Worm (Caenorhabditis elegans) whole organism, L4 larva: ENCODE data around the gene chil-21.
A peak's percentile ranks its signal among the peaks of the same experiment; 100 is the strongest.

Experiments
- D1046.2 ChIP-seq: fragments of 200-800 bp; sonication (Bioruptor generic); IDR thresholded peaks from 2 replicates; pipeline ENCODE4 v1.3.6; 2022; ENCODE audit warnings: missing genetic modification characterization, missing compliant biosample characterization
- T26A8.4 ChIP-seq: fragments of 200-800 bp; sonication (Bioruptor generic); IDR thresholded peaks from 2 replicates; pipeline ENCODE4 v1.3.6; 2022; ENCODE audit warnings: missing genetic modification characterization, missing compliant biosample characterization
- Y105C5A.15 ChIP-seq: fragments of 200-800 bp; sonication (Bioruptor generic); IDR thresholded peaks from 2 replicates; pipeline ENCODE4 v1.3.6; 2022; ENCODE audit warnings: missing genetic modification characterization, missing compliant biosample characterization
- Y5F2A.4 ChIP-seq: fragments of 200-800 bp; sonication (Bioruptor generic); optimal IDR thresholded peaks from 2 replicates; lab custom pipeline; 2018; ENCODE audit warnings: mild to moderate bottlenecking, missing genetic modification characterization, missing compliant biosample characterization
- ZK337.2 ChIP-seq: fragments of 200-800 bp; sonication (Bioruptor generic); IDR thresholded peaks from 2 replicates; pipeline ENCODE4 v1.3.6; 2022; ENCODE audit warnings: missing genetic modification reagents, missing genetic modification characterization, missing compliant biosample characterization
- aly-2 ChIP-seq: sonication (generic microtip); optimal IDR thresholded peaks from 2 replicates; lab custom pipeline; 2018; ENCODE audit warnings: missing biosample characterization, missing genetic modification characterization
- ama-1 ChIP-seq: fragments of 150-350 bp; optimal IDR thresholded peaks from 2 replicates; lab custom pipeline; 2014; ENCODE audit warnings: inconsistent platforms, mixed read lengths
- attf-4 ChIP-seq: sonication (generic microtip); optimal IDR thresholded peaks from 3 replicates; lab custom pipeline; 2017; ENCODE audit warnings: missing biosample characterization, missing genetic modification characterization
- ceh-20 ChIP-seq: fragments of 200-800 bp; sonication (Bioruptor generic); IDR thresholded peaks from 2 replicates; pipeline ENCODE4 v1.3.6; 2022; ENCODE audit warnings: missing genetic modification reagents, missing genetic modification characterization, missing compliant biosample characterization
- ctbp-1 ChIP-seq: fragments of 200-800 bp; sonication (Bioruptor generic); IDR thresholded peaks from 2 replicates; pipeline ENCODE4 v1.3.6; 2022; ENCODE audit warnings: missing genetic modification reagents, missing genetic modification characterization, missing compliant biosample characterization
- daf-16 ChIP-seq, 3 experiments: sonication (generic microtip); optimal IDR thresholded peaks; 2 replicates each; lab custom pipeline; 2016 to 2017; ENCODE audit warnings: missing genetic modification characterization in 3 of 3, missing genetic modification reagents in 3 of 3, mild to moderate bottlenecking in 2 of 3, missing compliant biosample characterization in 2 of 3, missing biosample characterization in 1 of 3, moderate library complexity in 1 of 3
- dmd-6 ChIP-seq: fragments of 200-800 bp; sonication (Bioruptor generic); IDR thresholded peaks from 2 replicates; pipeline ENCODE4 v1.3.6; 2022; ENCODE audit warnings: missing genetic modification reagents, missing genetic modification characterization, missing compliant biosample characterization
- dmd-8 ChIP-seq: fragments of 200-800 bp; sonication (Bioruptor generic); IDR thresholded peaks from 2 replicates; pipeline ENCODE4 v1.3.6; 2022; ENCODE audit warnings: missing genetic modification characterization, missing compliant biosample characterization
- dve-1 ChIP-seq: sonication (generic microtip); optimal IDR thresholded peaks from 2 replicates; lab custom pipeline; 2017; ENCODE audit warnings: antibody characterized with exemption, mild to moderate bottlenecking, missing genetic modification characterization, missing compliant biosample characterization; ENCODE audit not compliant: insufficient read depth
- egl-27 ChIP-seq: sonication (generic microtip); optimal IDR thresholded peaks from 3 replicates; lab custom pipeline; 2017; ENCODE audit warnings: missing biosample characterization, missing genetic modification reagents, missing genetic modification characterization
- fkh-10 ChIP-seq: fragments of 150-350 bp; optimal IDR thresholded peaks from 2 replicates; lab custom pipeline; 2014; ENCODE audit warnings: missing biosample characterization, missing genetic modification reagents, missing genetic modification characterization
- hif-1 ChIP-seq, 2 experiments: sonication (generic microtip); optimal IDR thresholded peaks; 2 replicates each; lab custom pipeline; 2016 to 2017; ENCODE audit warnings: missing compliant biosample characterization in 2 of 2, missing genetic modification characterization in 2 of 2, missing genetic modification reagents in 2 of 2, missing genotype in 2 of 2, mild to moderate bottlenecking in 1 of 2
- hlh-11 ChIP-seq: fragments of 200-800 bp; sonication (Bioruptor generic); optimal IDR thresholded peaks from 2 replicates; lab custom pipeline; 2018; ENCODE audit warnings: mild to moderate bottlenecking, missing genetic modification characterization, missing compliant biosample characterization
- jun-1 ChIP-seq: fragments of 150-350 bp; optimal IDR thresholded peaks from 2 replicates; lab custom pipeline; 2014; ENCODE audit warnings: missing biosample characterization, missing genetic modification reagents, missing genetic modification characterization
- lim-7 ChIP-seq: fragments of 200-800 bp; sonication (Bioruptor generic); IDR thresholded peaks from 2 replicates; pipeline ENCODE4 v1.3.6; 2022; ENCODE audit warnings: missing genetic modification characterization, missing compliant biosample characterization
- lin-1 ChIP-seq: fragments of 200-800 bp; sonication (Bioruptor generic); IDR thresholded peaks from 2 replicates; pipeline ENCODE4 v1.3.6; 2022; ENCODE audit warnings: missing genetic modification reagents, missing genetic modification characterization, missing compliant biosample characterization
- lin-13 ChIP-seq: fragments of 150-350 bp; optimal IDR thresholded peaks from 2 replicates; lab custom pipeline; 2014; ENCODE audit warnings: missing biosample characterization, missing genetic modification reagents, missing genetic modification characterization
- lin-15B ChIP-seq: fragments of 150-350 bp; sonication (generic microtip); optimal IDR thresholded peaks from 3 replicates; lab custom pipeline; 2014; ENCODE audit warnings: missing biosample characterization, missing genetic modification characterization
- lin-38 ChIP-seq: fragments of 200-800 bp; sonication (Bioruptor generic); IDR thresholded peaks from 2 replicates; pipeline ENCODE4 v1.3.6; 2022; ENCODE audit warnings: missing genetic modification reagents, missing genetic modification characterization, missing compliant biosample characterization
- madf-5 ChIP-seq, 2 experiments: fragments of 200-800 bp; sonication (Bioruptor generic); IDR thresholded peaks; 2 replicates each; pipeline ENCODE4 v1.3.6; 2022; ENCODE audit warnings: missing compliant biosample characterization in 2 of 2, missing genetic modification characterization in 2 of 2
- mdl-1 ChIP-seq, 2 experiments: fragments of 150-350 bp in 1 of 2; sonication (generic microtip) in 1 of 2; optimal IDR thresholded peaks; 2 replicates each; lab custom pipeline; 2014 to 2017; ENCODE audit warnings: missing biosample characterization in 2 of 2, missing genetic modification characterization in 2 of 2
- mdt-29 ChIP-seq: fragments of 200-800 bp; sonication (Bioruptor generic); IDR thresholded peaks from 2 replicates; pipeline ENCODE4 v1.3.6; 2022; ENCODE audit warnings: missing genetic modification reagents, missing genetic modification characterization, missing compliant biosample characterization
- mes-2 ChIP-seq: sonication (generic microtip); optimal IDR thresholded peaks from 2 replicates; lab custom pipeline; 2016; ENCODE audit warnings: missing genotype, mild to moderate bottlenecking, missing genetic modification characterization, missing compliant biosample characterization; ENCODE audit not compliant: poor library complexity, severe bottlenecking
- mxl-2 ChIP-seq: fragments of 200-800 bp; sonication (Bioruptor generic); conservative IDR thresholded peaks from 2 replicates; pipeline ENCODE4 v1.3.6; 2022; ENCODE audit warnings: missing genetic modification reagents, missing genetic modification characterization, missing compliant biosample characterization
- mxl-3 ChIP-seq: fragments of 200-800 bp; sonication (Bioruptor generic); optimal IDR thresholded peaks from 2 replicates; lab custom pipeline; 2018; ENCODE audit warnings: mild to moderate bottlenecking, missing genetic modification characterization, missing compliant biosample characterization
- nhr-10 ChIP-seq: fragments of 150-350 bp; optimal IDR thresholded peaks from 2 replicates; lab custom pipeline; 2014; ENCODE audit warnings: missing biosample characterization, missing genetic modification characterization
- nhr-102 ChIP-seq: sonication (generic microtip); optimal IDR thresholded peaks from 2 replicates; lab custom pipeline; 2016; ENCODE audit warnings: mild to moderate bottlenecking, missing genetic modification characterization, moderate library complexity, missing compliant biosample characterization
- nhr-25 ChIP-seq: sonication (generic microtip); optimal IDR thresholded peaks from 2 replicates; lab custom pipeline; 2017; ENCODE audit warnings: missing genetic modification characterization, mild to moderate bottlenecking, missing compliant biosample characterization, antibody characterized with exemption, moderate library complexity, borderline replicate concordance; ENCODE audit not compliant: insufficient read depth
- nhr-41 ChIP-seq: fragments of 200-800 bp; sonication (Bioruptor generic); IDR thresholded peaks from 2 replicates; pipeline ENCODE4 v1.3.6; 2022; ENCODE audit warnings: missing genetic modification reagents, missing genetic modification characterization, missing compliant biosample characterization
- nhr-48 ChIP-seq: sonication (generic microtip); optimal IDR thresholded peaks from 2 replicates; lab custom pipeline; 2016; ENCODE audit warnings: mild to moderate bottlenecking, missing genetic modification characterization, missing compliant biosample characterization
- nhr-6 ChIP-seq: fragments of 150-350 bp; optimal IDR thresholded peaks from 2 replicates; lab custom pipeline; 2014; ENCODE audit warnings: missing biosample characterization, missing genetic modification characterization
- pha-4 ChIP-seq, 2 experiments: fragments of 150-350 bp in 1 of 2; fragments of 200-800 bp in 1 of 2; sonication (Bioruptor generic) in 1 of 2; IDR thresholded peaks in 1 of 2; optimal IDR thresholded peaks in 1 of 2; 2 replicates each; pipeline versions ENCODE4 v1.3.6 to Lab custom; 2014 to 2022; ENCODE audit warnings: missing genetic modification characterization in 2 of 2, missing genetic modification reagents in 2 of 2, missing biosample characterization in 1 of 2, missing compliant biosample characterization in 1 of 2
- skn-1 ChIP-seq: fragments of 150-350 bp; optimal IDR thresholded peaks from 2 replicates; lab custom pipeline; 2014; ENCODE audit warnings: missing biosample characterization, missing genetic modification characterization
- snpc-1.2 ChIP-seq: fragments of 200-800 bp; sonication (Bioruptor generic); IDR thresholded peaks from 2 replicates; pipeline ENCODE4 v1.3.6; 2022; ENCODE audit warnings: missing genetic modification reagents, missing genetic modification characterization, missing compliant biosample characterization
- spr-1 ChIP-seq: sonication (generic microtip); optimal IDR thresholded peaks from 2 replicates; lab custom pipeline; 2016; ENCODE audit warnings: mild to moderate bottlenecking, missing genetic modification characterization, missing compliant biosample characterization
- spr-3 ChIP-seq: fragments of 200-800 bp; sonication (Bioruptor generic); optimal IDR thresholded peaks from 2 replicates; lab custom pipeline; 2018; ENCODE audit warnings: mild to moderate bottlenecking, missing genetic modification characterization, missing compliant biosample characterization
- tra-1 ChIP-seq: fragments of 200-800 bp; sonication (Bioruptor generic); IDR thresholded peaks from 2 replicates; pipeline ENCODE4 v1.3.6; 2022; ENCODE audit warnings: missing genetic modification reagents, missing genetic modification characterization, missing compliant biosample characterization
- unc-39 ChIP-seq: sonication (generic microtip); optimal IDR thresholded peaks from 2 replicates; lab custom pipeline; 2017; ENCODE audit warnings: missing biosample characterization, missing genetic modification characterization
- unc-62 ChIP-seq, 3 experiments: fragments of 150-350 bp in 1 of 3; sonication (generic microtip); optimal IDR thresholded peaks in 2 of 3; peaks in 1 of 3; 1 replicate in 1 of 3; 2 replicates in 2 of 3; lab custom pipeline; 2014 to 2017; ENCODE audit warnings: missing biosample characterization in 3 of 3, missing genetic modification characterization in 3 of 3, missing genetic modification reagents in 3 of 3, missing genotype in 1 of 3
- vab-7 ChIP-seq: fragments of 200-800 bp; sonication (Bioruptor generic); IDR thresholded peaks from 2 replicates; pipeline ENCODE4 v1.3.6; 2022; ENCODE audit warnings: missing genetic modification reagents, missing genetic modification characterization, missing compliant biosample characterization
- zip-11 ChIP-seq: fragments of 200-800 bp; sonication (Bioruptor generic); IDR thresholded peaks from 2 replicates; pipeline ENCODE4 v1.3.6; 2022; ENCODE audit warnings: missing genetic modification characterization, missing compliant biosample characterization
- zip-2 ChIP-seq: fragments of 150-350 bp; optimal IDR thresholded peaks from 2 replicates; lab custom pipeline; 2014; ENCODE audit warnings: missing biosample characterization, missing genetic modification characterization

Gene chil-21

DNA sequence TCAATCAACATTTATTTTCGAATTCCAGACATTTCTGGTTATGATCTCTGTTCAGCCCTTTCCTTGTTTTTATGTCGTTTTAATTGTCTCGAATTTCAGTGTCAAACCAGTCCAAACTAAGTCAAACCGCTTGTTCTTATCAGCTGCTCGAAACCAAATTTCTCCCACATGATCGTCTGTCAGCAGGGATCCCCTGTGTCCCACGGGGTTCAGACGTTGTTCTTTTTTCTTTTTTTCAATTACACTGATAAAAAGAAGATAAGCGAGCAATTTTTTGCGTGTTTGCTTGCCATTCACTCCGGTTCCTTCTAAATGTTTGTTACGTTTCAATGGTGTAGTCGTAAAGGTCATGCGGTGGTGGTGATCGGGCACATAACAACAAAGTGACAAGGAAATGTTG lies 40.2 kb upstream of the chil-21 start (continued):
- TF ChIP-seq dmd-6 (GFP tag; lab: Robert Waterston, UW) = peak; percentile 91

DNA sequence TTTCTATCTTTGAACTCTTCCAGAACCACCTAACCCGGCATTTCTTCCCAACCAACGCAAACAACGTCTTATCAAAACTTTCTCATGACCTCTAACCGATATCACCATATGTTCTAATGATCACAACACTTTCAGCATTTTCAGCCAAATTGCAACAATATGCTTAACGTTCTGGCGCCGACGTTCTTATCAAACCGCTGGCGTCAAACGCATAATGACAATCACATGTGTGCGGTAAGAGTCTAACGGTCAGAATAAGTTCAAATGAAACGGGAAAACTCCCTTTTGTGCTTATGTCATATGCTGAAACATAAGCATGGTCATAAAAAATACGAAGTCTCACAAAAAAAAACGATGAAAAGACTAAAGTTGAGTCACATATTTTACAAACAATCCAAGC lies 39.1 kb upstream of the chil-21 start:
- TF ChIP-seq hif-1 (tag; optimal IDR thresholded peaks at IDR 0.05; lab: Kevin White, UChicago) = peak in 1 of 2 experiments; percentile 49
- TF ChIP-seq fkh-10 (GFP tag; lab: Kevin White, UChicago) = no peak
- peak in 1 of 2 experiments; percentile 25 for TF ChIP-seq mdl-1 (tag; optimal IDR thresholded peaks at IDR 0.05; lab: Kevin White, UChicago)
- TF ChIP-seq spr-3 (GFP tag; lab: Kevin White, UChicago) = no peak
- no peak for TF ChIP-seq dmd-8 (GFP tag; lab: Robert Waterston, UW)
- TF ChIP-seq zip-2 (tag; lab: Kevin White, UChicago) = no peak
- TF ChIP-seq tra-1 = peak; percentile 88
- no peak for TF ChIP-seq snpc-1.2 (GFP tag; lab: Robert Waterston, UW)
- peak; percentile 52 for TF ChIP-seq mes-2
- no peak for TF ChIP-seq egl-27 (tag; lab: Kevin White, UChicago)
- no peak for TF ChIP-seq zip-11 (GFP tag; lab: Robert Waterston, UW)
- TF ChIP-seq ZK337.2 = no peak
- TF ChIP-seq Y105C5A.15 = no peak
- TF ChIP-seq Y5F2A.4 = no peak
- peak in 1 of 2 experiments; percentile 49 for TF ChIP-seq daf-16 (GFP tag; optimal IDR thresholded peaks at IDR 0.05; lab: Kevin White, UChicago)
- TF ChIP-seq daf-16 (tag; optimal IDR thresholded peaks at IDR 0.05; lab: Kevin White, UChicago) = peak; percentile 96
- TF ChIP-seq madf-5 (GFP tag; IDR thresholded peaks at IDR 0.05; lab: Robert Waterston, UW) = no peak
- TF ChIP-seq pha-4 (GFP tag; IDR thresholded peaks at IDR 0.05; lab: Robert Waterston, UW) = no peak
- peak; percentile 44 for TF ChIP-seq pha-4 (tag; optimal IDR thresholded peaks at IDR 0.05; lab: Kevin White, UChicago)
- TF ChIP-seq ctbp-1 (GFP tag; lab: Robert Waterston, UW) = no peak
- TF ChIP-seq dmd-6 (GFP tag; lab: Robert Waterston, UW) = peak; percentile 98
- peak; percentile 24 for TF ChIP-seq nhr-10 (tag; lab: Kevin White, UChicago)
- TF ChIP-seq mdt-29 (GFP tag; lab: Robert Waterston, UW) = peak; percentile 93
- TF ChIP-seq mxl-2 (GFP tag; lab: Robert Waterston, UW) = no peak
- TF ChIP-seq spr-1 (tag; lab: Kevin White, UChicago) = no peak
- no peak for TF ChIP-seq D1046.2 (GFP tag; lab: Robert Waterston, UW)
- no peak for TF ChIP-seq mxl-3 (GFP tag; lab: Kevin White, UChicago)
- peak in 1 of 2 experiments; percentile 62 for TF ChIP-seq unc-62 (GFP tag; optimal IDR thresholded peaks at IDR 0.05 in 1 of 2; lab: Kevin White, UChicago)
- TF ChIP-seq unc-62 (tag; optimal IDR thresholded peaks at IDR 0.05; lab: Kevin White, UChicago) = no peak
- peak; percentile 85 for TF ChIP-seq lin-1
- no peak for TF ChIP-seq attf-4
- TF ChIP-seq aly-2 = no peak
- TF ChIP-seq nhr-25 (tag; lab: Kevin White, UChicago) = no peak
- peak; percentile 96 for TF ChIP-seq dve-1
- TF ChIP-seq hlh-11 (tag; lab: Kevin White, UChicago) = peak; percentile 95
- no peak for TF ChIP-seq nhr-6
- TF ChIP-seq nhr-102 (tag; lab: Kevin White, UChicago) = peak; percentile 83
- TF ChIP-seq lin-13 (GFP tag; lab: Kevin White, UChicago) = no peak
- no peak for TF ChIP-seq vab-7 (GFP tag; lab: Robert Waterston, UW)
- no peak for TF ChIP-seq ceh-20
- TF ChIP-seq nhr-41 = peak; percentile 86
- peak; percentile 53 for TF ChIP-seq jun-1 (tag; lab: Kevin White, UChicago)
- TF ChIP-seq unc-39 (tag; lab: Kevin White, UChicago) = no peak
- no peak for TF ChIP-seq lin-38 (GFP tag; lab: Robert Waterston, UW)
- peak; percentile 86 for TF ChIP-seq nhr-48 (tag; lab: Kevin White, UChicago)
- TF ChIP-seq ama-1 = no peak
- no peak for TF ChIP-seq T26A8.4 (GFP tag; lab: Robert Waterston, UW)
- no peak for TF ChIP-seq skn-1 (tag; lab: Kevin White, UChicago)
- TF ChIP-seq lim-7 (GFP tag; lab: Robert Waterston, UW) = no peak
- no peak for TF ChIP-seq lin-15B (tag; lab: Kevin White, UChicago)
